Worm (Caenorhabditis elegans) whole organism, midembryonic: ENCODE data around the gene ins-37.
A peak's percentile ranks its signal among the peaks of the same experiment; 100 is the strongest.
"Not testable (repeated sequence)": the region's sequence is repeated elsewhere in the genome, so short reads cannot be mapped to it uniquely, and the experiment has no call there.

Experiments
- T22C8.4 ChIP-seq: fragments of 200-800 bp; sonication (Bioruptor generic); IDR thresholded peaks from 2 replicates; pipeline ENCODE4 v1.3.6; 2022; ENCODE audit warnings: missing genetic modification characterization, missing compliant biosample characterization
- cog-1 ChIP-seq: sonication (generic microtip); optimal IDR thresholded peaks from 2 replicates; lab custom pipeline; 2016; ENCODE audit warnings: missing genetic modification characterization, missing compliant biosample characterization
- flt-1 ChIP-seq: fragments of 200-800 bp; sonication (Bioruptor generic); IDR thresholded peaks from 2 replicates; pipeline ENCODE4 v1.3.6; 2022; ENCODE audit warnings: missing genetic modification characterization, missing compliant biosample characterization
- klf-2 ChIP-seq: fragments of 200-800 bp; sonication (Bioruptor generic); conservative IDR thresholded peaks from 2 replicates; pipeline ENCODE4 v1.3.6; 2022; ENCODE audit warnings: missing genetic modification reagents, missing genetic modification characterization, missing compliant biosample characterization
- med-1 ChIP-seq: sonication (generic microtip); optimal IDR thresholded peaks from 2 replicates; lab custom pipeline; 2017; ENCODE audit warnings: missing genetic modification characterization, mild to moderate bottlenecking, missing compliant biosample characterization, antibody characterized with exemption, missing genetic modification reagents; ENCODE audit not compliant: insufficient read depth
- ref-1 ChIP-seq: fragments of 200-800 bp; sonication (Bioruptor generic); conservative IDR thresholded peaks from 2 replicates; pipeline ENCODE4 v1.3.6; 2022; ENCODE audit warnings: missing genetic modification reagents, missing genetic modification characterization, missing compliant biosample characterization
- tab-1 ChIP-seq: fragments of 200-800 bp; sonication (Bioruptor generic); IDR thresholded peaks from 2 replicates; pipeline ENCODE4 v1.3.6; 2022; ENCODE audit warnings: missing genetic modification characterization, missing compliant biosample characterization
- ztf-23 ChIP-seq: fragments of 200-800 bp; sonication (Bioruptor generic); IDR thresholded peaks from 2 replicates; pipeline ENCODE4 v1.3.6; 2022; ENCODE audit warnings: missing genetic modification reagents, missing genetic modification characterization, missing compliant biosample characterization
- ztf-29 ChIP-seq: fragments of 200-800 bp; sonication (Bioruptor generic); IDR thresholded peaks from 2 replicates; pipeline ENCODE4 v1.3.6; 2022; ENCODE audit warnings: missing genetic modification reagents, missing genetic modification characterization, missing compliant biosample characterization

ins-37 gene

DNA sequence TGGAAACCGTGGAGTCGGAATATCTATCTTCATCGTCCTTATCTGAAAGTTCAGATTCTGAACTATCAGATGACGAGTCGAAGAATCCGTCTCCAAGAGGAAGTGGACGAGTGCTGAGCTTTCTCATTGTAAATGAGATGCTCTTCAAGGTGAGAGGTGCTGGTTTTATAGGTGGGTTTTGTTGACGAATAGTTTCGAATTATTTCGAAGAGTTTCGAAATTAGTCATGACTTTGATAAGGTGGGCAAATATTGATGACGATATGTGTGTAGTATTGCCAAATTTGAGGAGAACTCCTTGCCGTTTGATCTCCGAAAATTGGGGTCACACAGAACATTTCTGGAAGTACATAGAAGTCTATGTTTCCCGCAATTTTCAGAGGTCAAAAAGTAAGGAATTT is 2.4 kb downstream of the ins-37 start, which contains the start of gene F08G2.5:
Gene F08G2.5, minus strand, starts transcription at position 127 of the 400 bp plus-strand sequence.
- TF ChIP-seq ref-1 (GFP tag; lab: Robert Waterston, UW): no peak
- TF ChIP-seq ztf-23 (GFP tag; lab: Robert Waterston, UW): no peak
- TF ChIP-seq klf-2 (GFP tag; lab: Robert Waterston, UW): no peak
- no peak for TF ChIP-seq med-1 (GFP tag; lab: Kevin White, UChicago)
- no peak for TF ChIP-seq cog-1
- TF ChIP-seq flt-1: no peak
- no peak for TF ChIP-seq T22C8.4 (GFP tag; lab: Robert Waterston, UW)
- no peak for TF ChIP-seq tab-1 (GFP tag; lab: Robert Waterston, UW)
- no peak for TF ChIP-seq ztf-29 (GFP tag; lab: Robert Waterston, UW)

ce11 chrII:13830255-13830654 is 5.7 kb downstream of the ins-37 start, which contains the start of gene F08G2.4:
Gene F08G2.4, plus strand, starts transcription at chrII:13830602.
- no peak for TF ChIP-seq flt-1
- TF ChIP-seq cog-1: no peak
- no peak for TF ChIP-seq med-1 (GFP tag; lab: Kevin White, UChicago)
- no peak for TF ChIP-seq T22C8.4 (GFP tag; lab: Robert Waterston, UW)
- TF ChIP-seq ref-1 (GFP tag; lab: Robert Waterston, UW): no peak
- no peak for TF ChIP-seq ztf-23 (GFP tag; lab: Robert Waterston, UW)
- TF ChIP-seq ztf-29 (GFP tag; lab: Robert Waterston, UW): no peak

DNA sequence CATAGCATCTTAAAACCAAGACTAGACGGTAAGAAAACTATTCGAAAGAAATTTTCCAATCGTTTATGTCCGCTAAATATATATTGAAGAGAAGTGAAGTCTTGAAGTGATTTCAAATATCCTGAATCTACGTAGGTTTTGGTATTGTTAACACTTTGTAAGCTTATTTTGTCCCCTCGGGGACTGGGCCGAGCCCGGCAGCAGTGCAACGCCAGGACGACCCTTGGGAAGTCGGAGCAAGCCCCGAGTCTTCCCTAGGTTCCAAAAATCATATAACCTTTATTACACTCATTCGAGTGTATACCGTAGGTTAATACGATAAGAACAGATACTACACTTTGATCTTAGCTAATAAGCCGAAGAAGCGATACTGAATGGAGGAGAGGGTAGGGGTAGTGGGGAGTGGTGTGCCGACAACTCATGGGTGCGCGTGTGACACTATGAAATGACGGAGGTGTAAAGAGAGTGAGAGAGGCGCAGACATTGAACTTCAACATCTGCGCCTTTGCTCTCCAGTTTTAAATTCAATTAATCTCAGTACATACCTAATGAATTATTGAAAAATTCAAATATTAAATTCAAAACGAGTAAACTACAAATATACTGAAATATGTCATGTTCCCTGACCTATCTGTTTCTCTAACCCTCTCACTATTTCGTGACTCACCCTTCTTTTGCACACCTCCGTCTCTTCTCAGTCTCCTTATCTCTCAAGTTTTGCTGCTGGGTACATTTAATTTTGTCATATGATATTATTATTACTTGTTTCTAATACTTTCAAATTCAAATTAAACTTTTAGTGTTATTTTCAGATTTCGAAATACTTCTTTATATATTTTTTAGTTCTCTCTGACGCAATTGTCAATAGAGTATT is 6.5 kb downstream of the ins-37 start:
- TF ChIP-seq flt-1: peak; percentile 56; the same call in 1 of the 2 replicates

- TF ChIP-seq cog-1: no peak
Observed at ce11 chrII:13828597-13828996, 7.3 kb downstream of the ins-37 start, which contains the start of gene his-42. Gene his-42, minus strand, starts transcription at chrII:13828697.

DNA sequence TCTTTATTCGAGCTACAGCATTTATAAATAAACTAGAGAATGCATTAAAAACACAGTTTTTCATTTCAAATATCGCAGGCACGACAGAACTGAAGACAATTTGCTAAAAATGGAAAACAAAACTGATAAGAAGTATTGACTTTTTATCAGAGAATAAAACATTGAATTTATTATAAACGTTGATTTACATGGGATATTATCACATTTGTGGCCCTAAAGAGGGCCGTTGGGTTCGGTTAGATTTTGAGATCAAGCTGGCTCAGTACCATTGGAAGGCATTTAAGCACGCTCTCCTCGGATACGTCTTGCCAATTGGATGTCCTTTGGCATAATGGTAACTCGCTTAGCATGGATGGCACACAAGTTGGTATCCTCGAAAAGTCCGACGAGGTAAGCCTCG is 11.3 kb downstream of the ins-37 start:
- TF ChIP-seq flt-1: peak; percentile 71

DNA sequence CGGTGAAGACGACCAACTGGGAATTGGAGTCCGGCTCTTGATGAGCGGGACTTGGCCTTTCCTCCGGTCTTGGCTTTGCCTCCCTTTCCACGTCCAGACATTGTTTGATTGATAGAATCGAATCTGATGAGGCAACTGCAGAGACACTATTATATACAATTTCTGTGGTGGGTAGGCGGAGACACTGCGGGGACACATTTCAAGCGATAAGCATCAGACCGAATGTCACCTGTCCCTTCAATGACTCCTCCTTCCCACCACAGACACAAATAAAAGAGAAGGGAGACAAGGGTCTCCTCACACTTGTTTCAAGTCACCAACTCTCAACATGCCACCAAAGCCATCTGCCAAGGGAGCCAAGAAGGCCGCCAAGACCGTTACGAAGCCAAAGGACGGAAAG is 17.9 kb downstream of the ins-37 start, which contains the start of gene his-16:
Gene his-16, minus strand, starts transcription at position 101 of the 400 bp plus-strand sequence.
- not testable (repeated sequence) for TF ChIP-seq klf-2, ref-1, ztf-23 (GFP tag; lab: Robert Waterston, UW)

DNA sequence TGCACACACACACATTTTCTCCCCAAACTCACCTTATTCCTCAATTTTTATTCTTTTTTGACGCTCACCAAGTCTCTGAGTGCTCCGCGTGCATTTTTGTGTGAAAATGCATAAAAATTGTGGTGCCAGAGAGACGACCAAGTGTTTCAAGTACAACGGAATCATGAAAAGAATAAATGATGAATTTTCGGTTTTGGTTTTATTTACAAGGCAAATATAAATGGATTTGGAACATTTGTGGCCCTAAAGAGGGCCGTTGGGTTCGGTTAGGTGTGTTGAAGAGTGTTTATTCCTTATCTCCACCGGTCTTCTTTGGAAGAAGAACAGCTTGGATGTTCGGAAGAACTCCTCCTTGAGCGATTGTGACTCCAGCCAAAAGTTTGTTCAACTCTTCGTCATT is 18.4 kb downstream of the ins-37 start:
- TF ChIP-seq flt-1: peak; percentile 84

DNA sequence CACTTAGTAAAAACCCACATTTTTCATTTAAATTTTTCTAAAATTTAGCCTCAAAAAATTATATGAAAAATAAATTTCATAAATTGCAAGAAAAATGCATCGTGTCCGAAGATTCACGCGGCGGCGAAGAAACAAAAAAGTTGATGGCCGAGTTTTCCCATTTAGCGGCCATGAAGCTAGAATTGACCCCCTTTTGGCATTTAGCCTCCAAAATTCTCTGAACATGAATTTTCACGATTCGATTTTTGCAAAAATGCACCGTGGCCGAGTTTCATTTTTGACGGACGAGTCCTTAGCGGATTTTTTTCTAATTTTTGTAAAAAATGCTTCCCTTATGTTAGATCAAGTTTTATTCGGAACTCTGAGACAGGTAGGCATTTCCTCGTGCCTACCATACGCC is 20.4 kb downstream of the ins-37 start:
- TF ChIP-seq ztf-29 (GFP tag; lab: Robert Waterston, UW): no peak
- TF ChIP-seq ref-1 (GFP tag; lab: Robert Waterston, UW): no peak
- no peak for TF ChIP-seq ztf-23 (GFP tag; lab: Robert Waterston, UW)
- TF ChIP-seq T22C8.4 (GFP tag; lab: Robert Waterston, UW): no peak
- no peak for TF ChIP-seq flt-1
- TF ChIP-seq med-1 (GFP tag; lab: Kevin White, UChicago): no peak
- TF ChIP-seq cog-1: no peak
- no peak for TF ChIP-seq tab-1 (GFP tag; lab: Robert Waterston, UW)
- TF ChIP-seq klf-2 (GFP tag; lab: Robert Waterston, UW): no peak

DNA sequence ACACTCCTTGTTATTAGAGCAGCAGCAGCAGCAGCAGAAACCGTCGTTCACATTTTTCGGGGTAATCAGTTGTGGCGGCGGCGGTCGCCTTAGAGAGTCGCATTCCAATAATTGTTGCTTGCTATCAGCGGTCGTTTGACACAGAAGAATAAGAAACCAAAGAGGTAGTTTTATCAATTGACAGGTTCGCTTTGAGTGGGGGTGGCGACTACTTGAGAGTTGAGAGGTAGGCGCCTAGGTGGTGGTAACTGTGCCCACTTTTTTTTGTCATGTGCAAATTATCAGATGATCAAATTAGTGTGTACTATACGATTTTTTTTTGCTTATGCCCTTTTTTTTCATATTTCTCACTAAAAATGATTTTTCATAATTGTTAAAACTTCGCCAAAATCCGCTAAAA is 22.0 kb downstream of the ins-37 start:
- TF ChIP-seq ref-1 (GFP tag; lab: Robert Waterston, UW): no peak
- TF ChIP-seq tab-1 (GFP tag; lab: Robert Waterston, UW): no peak
- no peak for TF ChIP-seq klf-2 (GFP tag; lab: Robert Waterston, UW)
- no peak for TF ChIP-seq ztf-23 (GFP tag; lab: Robert Waterston, UW)
- no peak for TF ChIP-seq T22C8.4 (GFP tag; lab: Robert Waterston, UW)
- TF ChIP-seq med-1 (GFP tag; lab: Kevin White, UChicago): no peak
- no peak for TF ChIP-seq ztf-29 (GFP tag; lab: Robert Waterston, UW)
- no peak for TF ChIP-seq flt-1
- TF ChIP-seq cog-1: no peak

ce11 chrII:13813413-13813812 is 22.5 kb downstream of the ins-37 start:
- TF ChIP-seq klf-2 (GFP tag; lab: Robert Waterston, UW) (no peak), cog-1 (no peak), tab-1 (GFP tag; lab: Robert Waterston, UW) (no peak), T22C8.4 (GFP tag; lab: Robert Waterston, UW) (no peak), flt-1 (no peak), med-1 (GFP tag; lab: Kevin White, UChicago) (no peak), ztf-29 (GFP tag; lab: Robert Waterston, UW) (no peak), ref-1 (GFP tag; lab: Robert Waterston, UW) (no peak), ztf-23 (GFP tag; lab: Robert Waterston, UW) (no peak)

- no peak for TF ChIP-seq ztf-29 (GFP tag; lab: Robert Waterston, UW)
Observed at ce11 chrII:13812335-13812734, 23.6 kb downstream of the ins-37 start.
